Worm (Caenorhabditis elegans) whole organism, L4 larva: ENCODE measurements around the gene set-16.

ENCODE experiments used
- D1046.2 ChIP-seq: fragments of 200-800 bp; sonication (Bioruptor generic); IDR thresholded peaks from 2 replicates; pipeline ENCODE4 v1.3.6; 2022; ENCODE audit warnings: missing genetic modification characterization, missing compliant biosample characterization
- F10B5.3 ChIP-seq: sonication (generic microtip); optimal IDR thresholded peaks from 2 replicates; lab custom pipeline; 2016; ENCODE audit warnings: mild to moderate bottlenecking, missing genetic modification characterization, missing compliant biosample characterization
- F26F4.8 ChIP-seq: fragments of 200-800 bp; sonication (Bioruptor generic); conservative IDR thresholded peaks from 2 replicates; pipeline ENCODE4 v1.3.6; 2022; ENCODE audit warnings: missing genetic modification characterization, missing compliant biosample characterization
- F44E2.7 ChIP-seq: fragments of 200-800 bp; sonication (Bioruptor generic); IDR thresholded peaks from 2 replicates; pipeline ENCODE4 v2.1.2; 2022; ENCODE audit warnings: missing genetic modification characterization, missing compliant biosample characterization
- ZK337.2 ChIP-seq: fragments of 200-800 bp; sonication (Bioruptor generic); IDR thresholded peaks from 2 replicates; pipeline ENCODE4 v1.3.6; 2022; ENCODE audit warnings: missing genetic modification reagents, missing genetic modification characterization, missing compliant biosample characterization
- ZK546.5 ChIP-seq, 2 experiments: sonication (generic microtip); optimal IDR thresholded peaks; 2 replicates each; lab custom pipeline; 2017; ENCODE audit warnings: missing biosample characterization in 2 of 2, missing genetic modification characterization in 2 of 2
- ceh-32 ChIP-seq: sonication (generic microtip); optimal IDR thresholded peaks from 2 replicates; lab custom pipeline; 2016; ENCODE audit warnings: mild to moderate bottlenecking, missing genetic modification characterization, missing compliant biosample characterization; ENCODE audit not compliant: poor library complexity
- ceh-44 ChIP-seq: fragments of 200-800 bp; sonication (Bioruptor generic); IDR thresholded peaks from 2 replicates; pipeline ENCODE4 v1.3.6; 2022; ENCODE audit warnings: missing genetic modification reagents, missing genetic modification characterization, missing compliant biosample characterization
- cey-2 ChIP-seq: sonication (generic microtip); optimal IDR thresholded peaks from 3 replicates; lab custom pipeline; 2017; ENCODE audit warnings: missing genetic modification characterization, mild to moderate bottlenecking, missing compliant biosample characterization, antibody characterized with exemption, borderline replicate concordance; ENCODE audit not compliant: insufficient read depth
- daf-16 ChIP-seq, 3 experiments: sonication (generic microtip); optimal IDR thresholded peaks; 2 replicates each; lab custom pipeline; 2016 to 2017; ENCODE audit warnings: missing genetic modification characterization in 3 of 3, missing genetic modification reagents in 3 of 3, mild to moderate bottlenecking in 2 of 3, missing compliant biosample characterization in 2 of 3, missing biosample characterization in 1 of 3, moderate library complexity in 1 of 3
- egl-27 ChIP-seq: sonication (generic microtip); optimal IDR thresholded peaks from 3 replicates; lab custom pipeline; 2017; ENCODE audit warnings: missing biosample characterization, missing genetic modification reagents, missing genetic modification characterization
- egl-43 ChIP-seq: fragments of 200-800 bp; sonication (Bioruptor generic); IDR thresholded peaks from 2 replicates; pipeline ENCODE4 v1.3.6; 2022; ENCODE audit warnings: missing genetic modification reagents, missing genetic modification characterization, missing compliant biosample characterization
- fos-1 ChIP-seq: fragments of 150-350 bp; optimal IDR thresholded peaks from 2 replicates; lab custom pipeline; 2014; ENCODE audit warnings: missing biosample characterization, missing genetic modification characterization
- gei-8 ChIP-seq: fragments of 200-800 bp; sonication (Bioruptor generic); optimal IDR thresholded peaks from 2 replicates; lab custom pipeline; 2018; ENCODE audit warnings: mild to moderate bottlenecking, missing genetic modification characterization, missing compliant biosample characterization
- jun-1 ChIP-seq: fragments of 150-350 bp; optimal IDR thresholded peaks from 2 replicates; lab custom pipeline; 2014; ENCODE audit warnings: missing biosample characterization, missing genetic modification reagents, missing genetic modification characterization
- lim-7 ChIP-seq: fragments of 200-800 bp; sonication (Bioruptor generic); IDR thresholded peaks from 2 replicates; pipeline ENCODE4 v1.3.6; 2022; ENCODE audit warnings: missing genetic modification characterization, missing compliant biosample characterization
- lin-13 ChIP-seq: fragments of 150-350 bp; optimal IDR thresholded peaks from 2 replicates; lab custom pipeline; 2014; ENCODE audit warnings: missing biosample characterization, missing genetic modification reagents, missing genetic modification characterization
- lin-15B ChIP-seq: fragments of 150-350 bp; sonication (generic microtip); optimal IDR thresholded peaks from 3 replicates; lab custom pipeline; 2014; ENCODE audit warnings: missing biosample characterization, missing genetic modification characterization
- lin-39 ChIP-seq: fragments of 150-350 bp; optimal IDR thresholded peaks from 2 replicates; lab custom pipeline; 2014; ENCODE audit warnings: missing biosample characterization, missing genetic modification reagents, missing genetic modification characterization
- lir-3 ChIP-seq: sonication (generic microtip); optimal IDR thresholded peaks from 2 replicates; lab custom pipeline; 2016; ENCODE audit warnings: mild to moderate bottlenecking, missing genetic modification characterization, missing compliant biosample characterization
- mxl-2 ChIP-seq: fragments of 200-800 bp; sonication (Bioruptor generic); conservative IDR thresholded peaks from 2 replicates; pipeline ENCODE4 v1.3.6; 2022; ENCODE audit warnings: missing genetic modification reagents, missing genetic modification characterization, missing compliant biosample characterization
- mxl-3 ChIP-seq: fragments of 200-800 bp; sonication (Bioruptor generic); optimal IDR thresholded peaks from 2 replicates; lab custom pipeline; 2018; ENCODE audit warnings: mild to moderate bottlenecking, missing genetic modification characterization, missing compliant biosample characterization
- nhr-11 ChIP-seq: fragments of 150-350 bp; optimal IDR thresholded peaks from 2 replicates; lab custom pipeline; 2014; ENCODE audit warnings: missing biosample characterization, missing genetic modification characterization
- nhr-111 ChIP-seq: fragments of 200-800 bp; sonication (Bioruptor generic); optimal IDR thresholded peaks from 2 replicates; lab custom pipeline; 2018; ENCODE audit warnings: mild to moderate bottlenecking, missing genetic modification characterization, missing compliant biosample characterization
- nhr-25 ChIP-seq: sonication (generic microtip); optimal IDR thresholded peaks from 2 replicates; lab custom pipeline; 2017; ENCODE audit warnings: missing genetic modification characterization, mild to moderate bottlenecking, missing compliant biosample characterization, antibody characterized with exemption, moderate library complexity, borderline replicate concordance; ENCODE audit not compliant: insufficient read depth
- nhr-28 ChIP-seq: fragments of 150-350 bp; optimal IDR thresholded peaks from 2 replicates; lab custom pipeline; 2014; ENCODE audit warnings: missing biosample characterization, missing genetic modification characterization
- nhr-42 ChIP-seq: fragments of 200-800 bp; sonication (Bioruptor generic); IDR thresholded peaks from 2 replicates; pipeline ENCODE4 v1.3.6; 2022; ENCODE audit warnings: missing genetic modification characterization, missing compliant biosample characterization
- nhr-6 ChIP-seq: fragments of 150-350 bp; optimal IDR thresholded peaks from 2 replicates; lab custom pipeline; 2014; ENCODE audit warnings: missing biosample characterization, missing genetic modification characterization
- nhr-77 ChIP-seq: fragments of 150-350 bp; optimal IDR thresholded peaks from 2 replicates; lab custom pipeline; 2014; ENCODE audit warnings: missing biosample characterization, missing genetic modification characterization
- pha-4 ChIP-seq, 2 experiments: fragments of 150-350 bp in 1 of 2; fragments of 200-800 bp in 1 of 2; sonication (Bioruptor generic) in 1 of 2; IDR thresholded peaks in 1 of 2; optimal IDR thresholded peaks in 1 of 2; 2 replicates each; pipeline versions ENCODE4 v1.3.6 to Lab custom; 2014 to 2022; ENCODE audit warnings: missing genetic modification characterization in 2 of 2, missing genetic modification reagents in 2 of 2, missing biosample characterization in 1 of 2, missing compliant biosample characterization in 1 of 2
- pqm-1 ChIP-seq: sonication (generic microtip); optimal IDR thresholded peaks from 2 replicates; lab custom pipeline; 2017; ENCODE audit warnings: missing biosample characterization, missing genetic modification characterization
- set-16 ChIP-seq: fragments of 200-800 bp; sonication (Bioruptor generic); IDR thresholded peaks from 2 replicates; pipeline ENCODE4 v1.3.6; 2022; ENCODE audit warnings: missing genetic modification reagents, missing genetic modification characterization, missing compliant biosample characterization
- spr-3 ChIP-seq: fragments of 200-800 bp; sonication (Bioruptor generic); optimal IDR thresholded peaks from 2 replicates; lab custom pipeline; 2018; ENCODE audit warnings: mild to moderate bottlenecking, missing genetic modification characterization, missing compliant biosample characterization
- tag-97 ChIP-seq: fragments of 200-800 bp; sonication (Bioruptor generic); IDR thresholded peaks from 2 replicates; pipeline ENCODE4 v1.3.6; 2022; ENCODE audit warnings: missing genetic modification characterization, missing compliant biosample characterization
- unc-62 ChIP-seq, 3 experiments: fragments of 150-350 bp in 1 of 3; sonication (generic microtip); optimal IDR thresholded peaks in 2 of 3; peaks in 1 of 3; 1 replicate in 1 of 3; 2 replicates in 2 of 3; lab custom pipeline; 2014 to 2017; ENCODE audit warnings: missing biosample characterization in 3 of 3, missing genetic modification characterization in 3 of 3, missing genetic modification reagents in 3 of 3, missing genotype in 1 of 3
- zfp-3 ChIP-seq: fragments of 200-800 bp; sonication (Bioruptor generic); conservative IDR thresholded peaks from 2 replicates; pipeline ENCODE4 v1.3.6; 2022; ENCODE audit warnings: missing genetic modification reagents, missing genetic modification characterization, missing compliant biosample characterization

set-16 gene

ce11 chrIII:13643534-13643933, at the start of gene set-16, which contains the start of gene drr-2 (continued):
- TF ChIP-seq jun-1 (tag; lab: Kevin White, UChicago): peak; percentile 96
- TF ChIP-seq tag-97: 0 out of 2 replicates have a peak, but pooled peaks have one; percentile 71
- TF ChIP-seq F44E2.7 (GFP tag; lab: Robert Waterston, UW): peak; percentile 96

DNA sequence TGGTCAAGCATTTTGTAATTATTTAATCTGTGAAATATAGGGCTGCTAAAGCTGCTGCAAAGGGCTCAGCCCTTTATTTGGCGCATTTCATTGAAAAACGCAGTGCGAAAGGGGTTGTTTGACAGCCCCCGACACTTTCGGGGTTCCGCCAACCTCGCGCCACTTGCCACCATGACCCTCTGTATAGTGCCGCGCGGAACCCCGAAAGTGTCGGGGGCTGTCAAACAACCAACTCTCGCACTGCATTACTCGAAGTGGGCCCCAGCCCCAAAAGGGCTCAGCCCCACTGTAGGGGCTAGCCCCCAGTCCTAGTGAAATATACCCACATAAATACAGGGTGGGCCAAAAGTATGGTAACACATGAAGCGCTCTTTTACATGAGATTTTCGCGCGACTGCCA, 43.5 kb upstream of the set-16 start:
- no peak for TF ChIP-seq ceh-44
- TF ChIP-seq set-16 (GFP tag; lab: Robert Waterston, UW): peak; percentile 69

DNA sequence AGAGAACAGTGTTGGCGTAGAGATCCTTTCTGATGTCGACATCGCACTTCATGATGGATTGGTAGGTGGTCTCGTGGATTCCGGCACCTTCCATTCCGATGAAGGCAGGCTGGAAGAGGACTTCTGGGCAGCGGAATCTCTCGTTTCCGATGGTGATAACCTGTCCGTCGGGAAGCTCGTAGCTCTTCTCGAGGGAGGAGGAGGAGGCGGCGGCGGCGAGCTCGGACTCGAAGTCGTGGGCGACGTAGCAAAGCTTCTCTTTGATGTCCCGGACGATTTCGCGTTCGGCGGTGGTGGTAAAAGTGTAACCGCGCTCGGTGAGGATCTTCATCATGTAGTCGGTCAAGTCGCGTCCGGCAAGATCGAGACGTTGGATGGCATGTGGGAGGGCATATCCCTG, 38.9 kb upstream of the set-16 start:
- no peak for TF ChIP-seq lin-39 (tag; lab: Kevin White, UChicago)
- no peak for TF ChIP-seq lim-7 (GFP tag; lab: Robert Waterston, UW)
- no peak for TF ChIP-seq nhr-25 (tag; lab: Kevin White, UChicago)
- no peak for TF ChIP-seq nhr-42 (GFP tag; lab: Robert Waterston, UW)
- no peak for TF ChIP-seq cey-2 (tag; lab: Kevin White, UChicago)
- no peak for TF ChIP-seq zfp-3 (GFP tag; lab: Robert Waterston, UW)
- TF ChIP-seq egl-43 (GFP tag; lab: Robert Waterston, UW): peak; percentile 35; the same call in 1 of the 2 replicates
- 0 out of 2 replicates have a peak, but pooled peaks have one; percentile 13 for TF ChIP-seq pha-4 (GFP tag; IDR thresholded peaks at IDR 0.05; lab: Robert Waterston, UW)
- TF ChIP-seq pha-4 (tag; optimal IDR thresholded peaks at IDR 0.05; lab: Kevin White, UChicago): no peak
- 0 out of 2 replicates have a peak, but pooled peaks have one; percentile 63 for TF ChIP-seq F44E2.7 (GFP tag; lab: Robert Waterston, UW)
- TF ChIP-seq F10B5.3: no peak
- TF ChIP-seq pqm-1 (tag; lab: Kevin White, UChicago): no peak
- no peak for TF ChIP-seq gei-8 (GFP tag; lab: Kevin White, UChicago)
- TF ChIP-seq nhr-111 (GFP tag; lab: Kevin White, UChicago): peak; percentile 6
- no peak for TF ChIP-seq nhr-28 (tag; lab: Kevin White, UChicago)
- TF ChIP-seq ceh-32 (tag; lab: Kevin White, UChicago): no peak
- no peak for TF ChIP-seq ZK337.2 (GFP tag; lab: Robert Waterston, UW)
- no peak for TF ChIP-seq daf-16 (GFP tag; optimal IDR thresholded peaks at IDR 0.05; lab: Kevin White, UChicago)
- TF ChIP-seq daf-16 (tag; optimal IDR thresholded peaks at IDR 0.05; lab: Kevin White, UChicago): no peak
- TF ChIP-seq unc-62 (GFP tag; optimal IDR thresholded peaks at IDR 0.05 in 1 of 2; lab: Kevin White, UChicago): no peak
- TF ChIP-seq unc-62 (tag; optimal IDR thresholded peaks at IDR 0.05; lab: Kevin White, UChicago): no peak
- no peak for TF ChIP-seq mxl-3
- TF ChIP-seq F26F4.8 (GFP tag; lab: Robert Waterston, UW): 0 out of 2 replicates have a peak, but pooled peaks have one; percentile 6
- TF ChIP-seq set-16 (GFP tag; lab: Robert Waterston, UW): peak; percentile 94
- TF ChIP-seq spr-3 (GFP tag; lab: Kevin White, UChicago): peak; percentile 57
- TF ChIP-seq lir-3 (tag; lab: Kevin White, UChicago): no peak
- no peak for TF ChIP-seq ZK546.5 (tag; optimal IDR thresholded peaks at IDR 0.05; lab: Kevin White, UChicago)
- no peak for TF ChIP-seq fos-1 (tag; lab: Kevin White, UChicago)
- no peak for TF ChIP-seq nhr-77 (tag; lab: Kevin White, UChicago)
- no peak for TF ChIP-seq nhr-6
- no peak for TF ChIP-seq nhr-11 (tag; lab: Kevin White, UChicago)
- no peak for TF ChIP-seq lin-13 (GFP tag; lab: Kevin White, UChicago)
- no peak for TF ChIP-seq mxl-2 (GFP tag; lab: Robert Waterston, UW)
- no peak for TF ChIP-seq egl-27 (tag; lab: Kevin White, UChicago)
- no peak for TF ChIP-seq D1046.2 (GFP tag; lab: Robert Waterston, UW)
- no peak for TF ChIP-seq lin-15B (tag; lab: Kevin White, UChicago)
